Worm (Caenorhabditis elegans): Measurements from ENCODE around the gene dnj-7.

dnj-7 gene

DNA sequence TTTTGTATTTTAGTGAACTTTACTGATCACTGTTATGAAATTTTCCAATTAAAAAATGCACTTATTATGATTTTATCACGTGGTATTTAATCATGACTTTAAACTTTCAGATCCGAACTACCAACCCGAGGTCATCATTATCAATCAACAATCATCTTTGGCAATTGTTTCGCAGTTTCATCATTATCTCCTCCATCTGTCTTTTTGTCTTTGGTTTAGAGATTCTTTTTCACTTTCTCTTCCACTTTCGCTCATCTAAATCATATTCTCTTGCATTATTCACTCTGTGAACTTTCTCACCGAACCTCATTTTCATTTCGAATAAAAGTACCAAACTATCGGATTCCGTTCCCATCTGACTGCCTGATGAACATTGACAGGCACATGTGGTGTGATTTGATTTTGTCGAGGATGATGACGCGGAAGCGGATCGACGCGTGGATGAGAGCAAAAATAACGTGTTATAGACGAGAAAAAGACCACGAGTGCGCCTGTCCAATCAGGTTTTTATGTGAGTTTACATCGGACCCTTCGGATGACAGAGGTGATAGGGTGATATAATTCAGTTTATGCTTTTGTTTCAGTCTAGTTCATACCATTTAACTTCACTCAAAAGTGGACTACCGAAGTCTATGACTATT lies 16.2 kb downstream of the dnj-7 start:
- TF ChIP-seq hlh-1 (tag; optimal IDR thresholded peaks at IDR 0.05) (peak; percentile 41), blmp-1 (tag; optimal IDR thresholded peaks at IDR 0.05) (no peak)

DNA sequence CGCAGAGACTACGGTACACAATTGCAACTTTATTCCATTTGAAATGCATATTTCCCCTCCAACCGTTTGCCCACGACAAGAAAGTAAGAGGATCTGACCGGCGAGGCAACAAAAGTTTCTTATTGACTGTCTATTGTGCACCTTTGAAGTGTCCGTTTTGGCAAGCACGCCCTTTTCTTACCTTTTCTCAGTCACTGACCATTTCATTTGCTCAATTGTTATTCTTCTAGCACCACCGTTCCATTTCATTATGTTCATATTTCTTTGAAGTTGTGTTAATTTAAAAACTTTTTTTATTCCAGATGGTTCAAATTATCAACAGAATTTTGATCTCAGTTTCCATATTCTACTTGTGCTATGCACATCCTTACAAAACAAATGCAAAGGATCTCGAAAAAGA lies 17.0 kb downstream of the dnj-7 start, which contains the start of gene spp-22:
Gene spp-22, plus strand, starts transcription at position 301 of the 400 bp plus-strand sequence.
- TF ChIP-seq sptf-1 (tag; optimal IDR thresholded peaks at IDR 0.05): no peak
- no peak for TF ChIP-seq ham-2 (GFP tag; optimal IDR thresholded peaks at IDR 0.05)
- no peak for TF ChIP-seq mab-5 (tag; optimal IDR thresholded peaks at IDR 0.05)
- no peak for TF ChIP-seq ceh-39 (tag; optimal IDR thresholded peaks at IDR 0.05)
- TF ChIP-seq elt-1 (tag; optimal IDR thresholded peaks at IDR 0.05; ENCODE audit: borderline replicate concordance, insufficient read depth): no peak
- no peak for TF ChIP-seq bed-3 (GFP tag; optimal IDR thresholded peaks at IDR 0.05)
- no peak for TF ChIP-seq lin-32 (GFP tag; optimal IDR thresholded peaks at IDR 0.05)
- no peak for TF ChIP-seq zip-8 (tag; optimal IDR thresholded peaks at IDR 0.05)
- no peak for TF ChIP-seq ztf-11 (tag; optimal IDR thresholded peaks at IDR 0.05)
- TF ChIP-seq tbx-8 (GFP tag; optimal IDR thresholded peaks at IDR 0.05): no peak
- no peak for TF ChIP-seq pha-4 (tag; optimal IDR thresholded peaks at IDR 0.05)
- TF ChIP-seq mep-1 (tag; optimal IDR thresholded peaks at IDR 0.05): no peak

DNA sequence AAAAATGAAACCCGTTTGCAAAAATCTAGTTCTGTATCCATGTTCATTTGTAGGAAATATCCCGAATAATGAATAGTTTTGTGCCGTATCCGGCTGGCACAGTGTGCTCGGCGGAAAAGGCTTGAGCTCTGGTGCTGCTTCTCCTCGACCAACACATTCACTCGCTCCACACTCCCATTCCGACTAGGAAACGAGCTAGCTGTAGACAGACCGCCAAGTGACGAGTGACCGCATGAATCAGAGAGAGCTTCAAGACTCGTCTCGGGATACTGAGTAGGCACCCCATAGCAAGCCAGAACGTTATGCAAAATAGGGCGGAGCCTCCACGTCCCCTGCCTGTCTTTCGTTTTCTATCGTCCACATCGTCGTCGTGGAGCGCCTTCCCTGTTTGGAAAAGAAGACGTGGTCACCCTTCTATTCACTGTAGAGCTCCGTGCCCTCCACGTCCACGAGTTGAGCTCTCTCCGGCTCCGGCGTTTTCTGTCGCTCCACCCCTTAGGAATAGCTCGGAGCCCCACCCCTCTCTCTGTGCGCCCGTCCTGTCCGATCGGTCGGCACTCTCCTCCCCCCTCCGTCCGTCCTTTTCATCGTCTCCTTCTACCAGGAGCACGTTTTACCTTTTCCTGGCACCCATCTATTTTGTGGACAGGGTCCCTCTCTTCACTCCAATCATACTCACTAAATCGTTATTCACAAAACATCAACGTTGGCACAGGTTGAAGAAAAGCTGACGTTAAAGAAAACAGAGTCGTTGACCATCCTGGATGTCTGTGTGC lies 23.5 kb downstream of the dnj-7 start, which contains the start of gene syd-9:
Gene syd-9, plus strand, starts transcription at position 394 of the 776 bp plus-strand sequence.
- TF ChIP-seq sptf-1 (tag; optimal IDR thresholded peaks at IDR 0.05): peak; percentile 32
- TF ChIP-seq ceh-43 (GFP tag; optimal IDR thresholded peaks at IDR 0.05): no peak
- peak; percentile 49 for TF ChIP-seq mls-2 (tag; optimal IDR thresholded peaks at IDR 0.05)
- no peak for TF ChIP-seq mab-5 (tag; optimal IDR thresholded peaks at IDR 0.05)

ce11 chrX:7220209-7220608 lies 25.8 kb downstream of the dnj-7 start:
- no peak for TF ChIP-seq mep-1 (tag; optimal IDR thresholded peaks at IDR 0.05)
- TF ChIP-seq tbx-8 (GFP tag; optimal IDR thresholded peaks at IDR 0.05): no peak
- TF ChIP-seq mls-2 (tag; optimal IDR thresholded peaks at IDR 0.05): peak; percentile 54
- no peak for TF ChIP-seq ceh-83 (GFP tag; optimal IDR thresholded peaks at IDR 0.05)
- TF ChIP-seq ces-1 (GFP tag; optimal IDR thresholded peaks at IDR 0.05): peak; percentile 63
- no peak for TF ChIP-seq elt-3 (tag; optimal IDR thresholded peaks at IDR 0.05)
- no peak for TF ChIP-seq bed-3 (GFP tag; optimal IDR thresholded peaks at IDR 0.05)
- no peak for TF ChIP-seq unc-120 (tag; optimal IDR thresholded peaks at IDR 0.05; ENCODE audit: poor library complexity, severe bottlenecking)
- no peak for TF ChIP-seq lin-13 (tag; optimal IDR thresholded peaks at IDR 0.05)
- TF ChIP-seq unc-39 (tag; optimal IDR thresholded peaks at IDR 0.05): no peak

DNA sequence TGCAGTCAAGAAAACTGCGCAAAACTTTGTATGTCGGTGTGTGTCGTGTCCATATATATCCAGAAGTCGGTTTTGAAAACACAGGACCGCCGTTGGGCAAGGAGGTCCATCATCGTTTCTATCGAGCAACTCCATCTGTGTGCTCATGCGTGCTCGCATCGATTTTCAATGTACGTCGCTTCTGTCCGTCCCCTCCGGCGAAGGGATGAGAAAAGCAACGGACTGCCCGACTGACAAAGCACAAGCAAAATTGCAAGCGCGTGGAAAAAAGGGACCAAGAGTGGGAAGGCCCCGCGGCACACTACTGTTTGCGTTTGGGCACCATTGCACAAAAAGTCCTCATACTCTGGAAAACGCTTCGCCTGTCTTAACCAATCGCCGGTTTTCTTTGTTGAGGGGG lies 28.0 kb downstream of the dnj-7 start:
- peak; percentile 1 for TF ChIP-seq mls-2 (tag; optimal IDR thresholded peaks at IDR 0.05)
- TF ChIP-seq M03D4.4 (tag; optimal IDR thresholded peaks at IDR 0.05): no peak

DNA sequence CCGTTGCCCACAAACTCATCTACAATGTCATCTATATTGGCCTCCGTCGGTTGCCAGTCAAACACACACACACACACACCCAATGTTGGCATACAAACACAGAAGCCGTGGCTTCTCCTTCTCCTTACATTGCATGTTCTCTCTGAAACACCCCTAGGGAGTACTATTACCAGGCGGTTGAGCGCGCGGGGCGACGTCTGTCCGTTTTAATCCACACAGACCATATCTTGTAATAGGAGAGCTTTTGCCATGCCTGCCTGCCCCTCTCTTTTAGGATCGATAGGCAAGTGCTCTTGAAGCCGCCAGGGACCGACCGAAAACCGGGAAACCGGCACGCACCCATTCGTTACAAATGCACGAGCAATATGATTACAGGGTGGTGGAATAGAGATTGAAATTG lies 30.1 kb downstream of the dnj-7 start:
- no peak for TF ChIP-seq sptf-1 (tag; optimal IDR thresholded peaks at IDR 0.05)
- peak; percentile 14 for TF ChIP-seq ces-1 (GFP tag; optimal IDR thresholded peaks at IDR 0.05)

ce11 chrX:7225028-7225427 lies 30.7 kb downstream of the dnj-7 start:
- TF ChIP-seq nhr-237 (tag; optimal IDR thresholded peaks at IDR 0.05) (no peak), hlh-1 (tag; optimal IDR thresholded peaks at IDR 0.05) (peak; percentile 98), unc-62 (GFP tag; optimal IDR thresholded peaks at IDR 0.05) (peak; percentile 38), unc-120 (tag; optimal IDR thresholded peaks at IDR 0.05; ENCODE audit: poor library complexity, severe bottlenecking) (peak; percentile 9), blmp-1 (tag; optimal IDR thresholded peaks at IDR 0.05) (no peak), ceh-39 (tag; optimal IDR thresholded peaks at IDR 0.05) (no peak)

Data from whole organism, mixed stage, embryonic.